Fruit fly (Drosophila melanogaster): ENCODE results near the gene CG14073.

Gene CG14073

dm6 chr3L:18795056-18795841 is 25.2 kb downstream of the CG14073 start (continued):
- TF ChIP-seq so (GFP tag; IDR thresholded peaks at IDR 0.05) (0 out of 3 replicates have a peak, but pooled peaks have one; percentile 9), nau (GFP tag; optimal IDR thresholded peaks at IDR 0.05) (peak; percentile 12), CG13424 (tag; optimal IDR thresholded peaks at IDR 0.05) (peak; percentile 50), CG12659 (GFP tag; optimal IDR thresholded peaks at IDR 0.05) (peak; percentile 10), dmrt11E (tag; optimal IDR thresholded peaks at IDR 0.05) (peak; percentile 29), CG1233 (GFP tag; optimal IDR thresholded peaks at IDR 0.05) (no peak), Trl (optimal IDR thresholded peaks at IDR 0.05) (peak in 1 of 2 experiments; percentile 4), Trl (GFP tag; optimal IDR thresholded peaks at IDR 0.05) (no peak), CG2678 (tag; optimal IDR thresholded peaks at IDR 0.05) (peak; percentile 58), Ada2b (GFP tag; IDR thresholded peaks at IDR 0.05) (no peak), salm (tag; optimal IDR thresholded peaks at IDR 0.05) (peak; percentile 24), phol (tag; optimal IDR thresholded peaks at IDR 0.05) (peak; percentile 69), chif (GFP tag; optimal IDR thresholded peaks at IDR 0.05) (peak in 1 of 2 experiments; percentile 12), zf30C (GFP tag; optimal IDR thresholded peaks at IDR 0.05) (peak; percentile 38), Hr51 (GFP tag; optimal IDR thresholded peaks at IDR 0.05) (peak in 1 of 2 experiments; percentile 72), CG13894 (tag; optimal IDR thresholded peaks at IDR 0.05) (no peak), CG9437 (GFP tag; optimal IDR thresholded peaks at IDR 0.05) (peak; percentile 14), nmo (GFP tag; optimal IDR thresholded peaks at IDR 0.05) (peak; percentile 47), CG30403 (GFP tag; optimal IDR thresholded peaks at IDR 0.05) (peak; percentile 33), CG17829 (tag; optimal IDR thresholded peaks at IDR 0.05) (peak; percentile 20), CG8944 (GFP tag; optimal IDR thresholded peaks at IDR 0.05) (no peak), D19A (tag; optimal IDR thresholded peaks at IDR 0.05) (peak; percentile 18), Ssrp (tag; optimal IDR thresholded peaks at IDR 0.05) (peak; percentile 29), bcd (GFP tag; optimal IDR thresholded peaks at IDR 0.05) (peak; percentile 20), CG6689 (GFP tag; IDR thresholded peaks at IDR 0.05) (peak; percentile 13; the same call in 1 of the 2 replicates), CG9727 (GFP tag; optimal IDR thresholded peaks at IDR 0.05) (peak; percentile 37), grau (tag; optimal IDR thresholded peaks at IDR 0.05) (peak; percentile 18), tap (tag; optimal IDR thresholded peaks at IDR 0.05) (no peak), dmrt99B (tag; optimal IDR thresholded peaks at IDR 0.05) (peak; percentile 71), Opbp (GFP tag; IDR thresholded peaks at IDR 0.05; ENCODE audit: partially characterized antibody) (no peak), Eip74EF (GFP tag; optimal IDR thresholded peaks at IDR 0.05) (peak in 1 of 2 experiments; percentile 56), Elba2 (GFP tag; optimal IDR thresholded peaks at IDR 0.05) (no peak), CG12391 (tag; optimal IDR thresholded peaks at IDR 0.05) (peak; percentile 59), CG11695 (GFP tag; IDR thresholded peaks at IDR 0.05) (0 out of 3 replicates have a peak, but pooled peaks have one; percentile 21), CG1603 (tag; optimal IDR thresholded peaks at IDR 0.05) (no peak), CG31441 (GFP tag; IDR thresholded peaks at IDR 0.05) (peak; percentile 56), Sox100B (GFP tag; optimal IDR thresholded peaks at IDR 0.05) (peak; percentile 72), cwo (GFP tag; optimal IDR thresholded peaks at IDR 0.05) (peak; percentile 10), disco-r (GFP tag; optimal IDR thresholded peaks at IDR 0.05) (no peak), gcm (GFP tag; optimal IDR thresholded peaks at IDR 0.05) (peak; percentile 24), HLH3B (GFP tag; IDR thresholded peaks at IDR 0.05) (0 out of 2 replicates have a peak, but pooled peaks have one; percentile 8), CG17359 (tag; optimal IDR thresholded peaks at IDR 0.05) (peak; percentile 31), Oli (tag; optimal IDR thresholded peaks at IDR 0.05) (peak; percentile 67), CG10267 (tag; optimal IDR thresholded peaks at IDR 0.05) (peak; percentile 21), Asciz (GFP tag; optimal IDR thresholded peaks at IDR 0.05) (peak; percentile 52), ewg (GFP tag; optimal IDR thresholded peaks at IDR 0.05) (peak; percentile 13), sr (GFP tag; IDR thresholded peaks at IDR 0.05) (no peak)

Measured in whole organism, embryonic.